Fruit fly (Drosophila melanogaster) whole organism, embryonic: Measurements from ENCODE around the gene CG34434.

Source experiments
- CG10321 ChIP-seq: fragments of 200-800 bp; sonication (Bioruptor generic); IDR thresholded peaks from 2 replicates; pipeline ENCODE4 v1.3.6; 2022; ENCODE audit warnings: missing biosample characterization, missing genetic modification characterization
- CG11085 ChIP-seq: fragments of 200-800 bp; sonication (Bioruptor generic); IDR thresholded peaks from 2 replicates; pipeline ENCODE4 v1.3.6; 2022; ENCODE audit warnings: missing biosample characterization, missing genetic modification characterization
- CG11093 ChIP-seq: fragments of 200-800 bp; sonication (Bioruptor generic); IDR thresholded peaks from 3 replicates; pipeline ENCODE4 v1.3.6; 2022; ENCODE audit warnings: missing biosample characterization, missing genetic modification characterization
- CG13894 ChIP-seq: fragments of 200-800 bp; sonication (Bioruptor generic); optimal IDR thresholded peaks from 3 replicates; lab custom pipeline; 2018; ENCODE audit warnings: missing biosample characterization, mild to moderate bottlenecking, missing genetic modification characterization, moderate library complexity
- CG15601 ChIP-seq: fragments of 200-800 bp; sonication (Bioruptor generic); optimal IDR thresholded peaks from 3 replicates; lab custom pipeline; 2019; ENCODE audit warnings: missing biosample characterization, mild to moderate bottlenecking, missing genetic modification characterization, moderate library complexity
- CG1602 ChIP-seq: fragments of 200-800 bp; sonication (Bioruptor generic); optimal IDR thresholded peaks from 3 replicates; lab custom pipeline; 2016; ENCODE audit warnings: missing biosample characterization, missing genetic modification characterization
- CG17186 ChIP-seq: fragments of 200-800 bp; sonication (Bioruptor generic); optimal IDR thresholded peaks from 3 replicates; lab custom pipeline; 2017; ENCODE audit warnings: missing biosample characterization, missing genetic modification reagents, missing genetic modification characterization
- CG17328 ChIP-seq: fragments of 200-800 bp; sonication (Bioruptor generic); IDR thresholded peaks from 2 replicates; pipeline ENCODE4 v1.3.6; 2022; ENCODE audit warnings: missing biosample characterization, missing genetic modification characterization
- CG2116 ChIP-seq: fragments of 200-800 bp; sonication (Bioruptor generic); optimal IDR thresholded peaks from 3 replicates; lab custom pipeline; 2018; ENCODE audit warnings: missing biosample characterization, mild to moderate bottlenecking, missing genetic modification characterization
- CG3065 ChIP-seq: fragments of 200-800 bp; sonication (Bioruptor generic); optimal IDR thresholded peaks from 2 replicates; lab custom pipeline; 2016; ENCODE audit warnings: missing biosample characterization, missing genetic modification characterization
- CG3838 ChIP-seq: fragments of 200-800 bp; sonication (Bioruptor generic); optimal IDR thresholded peaks from 3 replicates; lab custom pipeline; 2016; ENCODE audit warnings: missing biosample characterization, missing genetic modification characterization
- CG6254 ChIP-seq: fragments of 200-800 bp; sonication (Bioruptor generic); optimal IDR thresholded peaks from 3 replicates; lab custom pipeline; 2017; ENCODE audit warnings: mild to moderate bottlenecking, missing biosample characterization, missing genetic modification reagents, missing genetic modification characterization
- CG6654 ChIP-seq: fragments of 200-800 bp; sonication (Bioruptor generic); optimal IDR thresholded peaks from 2 replicates; lab custom pipeline; 2017; ENCODE audit warnings: missing biosample characterization, mild to moderate bottlenecking, missing genetic modification characterization
- CG6689 ChIP-seq: fragments of 200-800 bp; sonication (Bioruptor generic); IDR thresholded peaks from 2 replicates; pipeline ENCODE4 v1.3.6; 2022; ENCODE audit warnings: missing biosample characterization, missing genetic modification characterization
- CG9932 ChIP-seq: fragments of 200-800 bp; sonication (Bioruptor generic); IDR thresholded peaks from 2 replicates; pipeline ENCODE4 v1.3.6; 2022; ENCODE audit warnings: missing biosample characterization, missing genetic modification characterization
- CrebB ChIP-seq: fragments of 200-800 bp; sonication (Bioruptor generic); optimal IDR thresholded peaks from 3 replicates; lab custom pipeline; 2018; ENCODE audit warnings: missing biosample characterization, mild to moderate bottlenecking, missing genetic modification characterization
- Doc3 ChIP-seq: fragments of 200-800 bp; sonication (Bioruptor generic); IDR thresholded peaks from 3 replicates; pipeline ENCODE4 v1.3.6; 2022; ENCODE audit warnings: missing biosample characterization, missing genetic modification characterization; ENCODE audit not compliant: partially characterized antibody
- Hmx ChIP-seq: fragments of 200-800 bp; sonication (Bioruptor generic); optimal IDR thresholded peaks from 2 replicates; lab custom pipeline; 2016; ENCODE audit warnings: missing biosample characterization, missing genetic modification characterization
- Mad ChIP-seq: fragments of 200-800 bp; sonication (Bioruptor generic); optimal IDR thresholded peaks from 2 replicates; lab custom pipeline; 2016; ENCODE audit warnings: missing biosample characterization, missing genetic modification characterization
- NK7.1 ChIP-seq: fragments of 200-800 bp; sonication (Bioruptor generic); optimal IDR thresholded peaks from 3 replicates; lab custom pipeline; 2016; ENCODE audit warnings: missing biosample characterization, missing genetic modification characterization
- Neu2 ChIP-seq: fragments of 200-800 bp; sonication (Bioruptor generic); optimal IDR thresholded peaks from 3 replicates; lab custom pipeline; 2016; ENCODE audit warnings: missing biosample characterization, missing genetic modification characterization, borderline replicate concordance
- Nf-YB ChIP-seq: fragments of 200-800 bp; sonication (Bioruptor generic); optimal IDR thresholded peaks from 3 replicates; lab custom pipeline; 2019; ENCODE audit warnings: missing biosample characterization, mild to moderate bottlenecking, missing genetic modification characterization, moderate library complexity
- Rx ChIP-seq: fragments of 200-800 bp; sonication (Bioruptor generic); IDR thresholded peaks from 2 replicates; pipeline ENCODE4 v1.3.6; 2022; ENCODE audit warnings: missing biosample characterization, missing genetic modification characterization
- Side ChIP-seq: fragments of 200-800 bp; sonication (Bioruptor generic); optimal IDR thresholded peaks from 2 replicates; lab custom pipeline; 2016; ENCODE audit warnings: missing biosample characterization, missing genetic modification characterization
- Sry-β ChIP-seq: fragments of 200-800 bp; sonication (Bioruptor generic); optimal IDR thresholded peaks from 2 replicates; lab custom pipeline; 2018; ENCODE audit warnings: missing biosample characterization, mild to moderate bottlenecking, missing genetic modification characterization, moderate library complexity
- Tbp ChIP-seq: fragments of >200 bp; optimal IDR thresholded peaks from 2 replicates; lab custom pipeline; 2018; ENCODE audit warnings: missing biosample characterization, missing genetic modification characterization
- Xrp1 ChIP-seq: fragments of 200-800 bp; sonication (Bioruptor generic); IDR thresholded peaks from 2 replicates; pipeline ENCODE4 v1.3.6; 2022; ENCODE audit warnings: missing biosample characterization, missing genetic modification characterization
- al ChIP-seq: fragments of 200-800 bp; sonication (Bioruptor generic); IDR thresholded peaks from 2 replicates; pipeline ENCODE4 v1.3.6; 2022; ENCODE audit warnings: missing biosample characterization, missing genetic modification characterization
- bsh ChIP-seq, 2 experiments: fragments of 200-800 bp; sonication (Bioruptor generic); optimal IDR thresholded peaks; 2 replicates each; lab custom pipeline; 2017 to 2018; ENCODE audit warnings: mild to moderate bottlenecking in 2 of 2, missing biosample characterization in 2 of 2, missing genetic modification characterization in 2 of 2, moderate library complexity in 1 of 2
- cg ChIP-seq: fragments of 200-800 bp; sonication (Bioruptor generic); optimal IDR thresholded peaks from 3 replicates; lab custom pipeline; 2019; ENCODE audit warnings: missing biosample characterization, mild to moderate bottlenecking, missing genetic modification characterization, moderate library complexity
- crc ChIP-seq: fragments of 200-800 bp; sonication (Bioruptor generic); optimal IDR thresholded peaks from 2 replicates; lab custom pipeline; 2016; ENCODE audit warnings: missing biosample characterization, missing genetic modification characterization
- crol ChIP-seq: fragments of 200-800 bp; sonication (Bioruptor generic); IDR thresholded peaks from 2 replicates; pipeline ENCODE4 v1.3.6; 2022; ENCODE audit warnings: missing biosample characterization, missing genetic modification characterization
- dan ChIP-seq: fragments of 200-800 bp; sonication (Bioruptor generic); IDR thresholded peaks from 2 replicates; pipeline ENCODE4 v1.3.6; 2022; ENCODE audit warnings: missing biosample characterization, missing genetic modification characterization
- dysf ChIP-seq: fragments of 200-800 bp; sonication (Bioruptor generic); IDR thresholded peaks from 3 replicates; pipeline ENCODE4 v1.3.6; 2022; ENCODE audit warnings: missing biosample characterization, missing genetic modification characterization
- fd64A ChIP-seq: fragments of 200-800 bp; sonication (Bioruptor generic); optimal IDR thresholded peaks from 3 replicates; lab custom pipeline; 2018; ENCODE audit warnings: missing biosample characterization, mild to moderate bottlenecking, missing genetic modification characterization
- ftz-f1 ChIP-seq: fragments of 200-800 bp; sonication (Bioruptor generic); optimal IDR thresholded peaks from 2 replicates; lab custom pipeline; 2016; ENCODE audit warnings: missing biosample characterization, missing genetic modification characterization
- ind ChIP-seq: fragments of 200-800 bp; sonication (Bioruptor generic); optimal IDR thresholded peaks from 3 replicates; lab custom pipeline; 2016; ENCODE audit warnings: missing biosample characterization, missing genetic modification characterization
- insv ChIP-seq, 2 experiments: fragments of 200-800 bp; sonication (Bioruptor generic); optimal IDR thresholded peaks; 3 replicates each; lab custom pipeline; 2016 to 2018; ENCODE audit warnings: missing biosample characterization in 2 of 2, missing genetic modification characterization in 2 of 2
- jing ChIP-seq: fragments of 200-800 bp; sonication (Bioruptor generic); optimal IDR thresholded peaks from 2 replicates; lab custom pipeline; 2018; ENCODE audit warnings: missing biosample characterization, mild to moderate bottlenecking, missing genetic modification characterization
- klu ChIP-seq: fragments of 200-800 bp; sonication (Bioruptor generic); IDR thresholded peaks from 2 replicates; pipeline ENCODE4 v1.3.6; 2022; ENCODE audit warnings: missing biosample characterization, missing genetic modification characterization
- lilli ChIP-seq: fragments of 200-800 bp; sonication (Bioruptor generic); optimal IDR thresholded peaks from 3 replicates; lab custom pipeline; 2016; ENCODE audit warnings: missing biosample characterization, missing genetic modification characterization
- oc ChIP-seq: fragments of 200-800 bp; sonication (Bioruptor generic); optimal IDR thresholded peaks from 2 replicates; lab custom pipeline; 2018; ENCODE audit warnings: missing biosample characterization, mild to moderate bottlenecking, missing genetic modification characterization, moderate library complexity
- org-1 ChIP-seq: fragments of 200-800 bp; sonication (Bioruptor generic); optimal IDR thresholded peaks from 2 replicates; lab custom pipeline; 2017; ENCODE audit warnings: missing biosample characterization, missing genetic modification characterization
- pita ChIP-seq: fragments of 200-800 bp; sonication (Bioruptor generic); optimal IDR thresholded peaks from 2 replicates; lab custom pipeline; 2017; ENCODE audit warnings: missing biosample characterization, mild to moderate bottlenecking, missing genetic modification characterization
- pum ChIP-seq: fragments of 200-800 bp; sonication (Bioruptor generic); optimal IDR thresholded peaks from 2 replicates; lab custom pipeline; 2016; ENCODE audit warnings: missing biosample characterization, missing genetic modification characterization
- ranshi ChIP-seq: fragments of 200-800 bp; sonication (Bioruptor generic); IDR thresholded peaks from 2 replicates; pipeline ENCODE4 v1.3.6; 2022; ENCODE audit warnings: missing biosample characterization, missing genetic modification characterization
- row ChIP-seq: fragments of 200-800 bp; sonication (Bioruptor generic); IDR thresholded peaks from 3 replicates; pipeline ENCODE4 v1.3.6; 2022; ENCODE audit warnings: missing biosample characterization, missing genetic modification characterization
- sens-2 ChIP-seq: fragments of 200-800 bp; sonication (Bioruptor generic); IDR thresholded peaks from 2 replicates; pipeline ENCODE4 v1.3.6; 2022; ENCODE audit warnings: missing biosample characterization, missing genetic modification characterization
- so ChIP-seq: fragments of 200-800 bp; sonication (Bioruptor generic); IDR thresholded peaks from 3 replicates; pipeline ENCODE4 v1.3.6; 2022; ENCODE audit warnings: missing biosample characterization, missing genetic modification characterization
- tgo ChIP-seq: fragments of 200-800 bp; sonication (Bioruptor generic); IDR thresholded peaks from 3 replicates; pipeline ENCODE4 v1.3.6; 2022; ENCODE audit warnings: missing biosample characterization, missing genetic modification characterization
- tio ChIP-seq: fragments of 200-800 bp; sonication (Bioruptor generic); optimal IDR thresholded peaks from 2 replicates; lab custom pipeline; 2017; ENCODE audit warnings: missing biosample characterization, missing genetic modification characterization, inconsistent platforms
- ttk ChIP-seq: fragments of 200-800 bp; sonication (Bioruptor generic); IDR thresholded peaks from 2 replicates; pipeline ENCODE4 v2.1.2; 2022; ENCODE audit warnings: missing biosample characterization, missing genetic modification characterization

CG34434 gene

DNA sequence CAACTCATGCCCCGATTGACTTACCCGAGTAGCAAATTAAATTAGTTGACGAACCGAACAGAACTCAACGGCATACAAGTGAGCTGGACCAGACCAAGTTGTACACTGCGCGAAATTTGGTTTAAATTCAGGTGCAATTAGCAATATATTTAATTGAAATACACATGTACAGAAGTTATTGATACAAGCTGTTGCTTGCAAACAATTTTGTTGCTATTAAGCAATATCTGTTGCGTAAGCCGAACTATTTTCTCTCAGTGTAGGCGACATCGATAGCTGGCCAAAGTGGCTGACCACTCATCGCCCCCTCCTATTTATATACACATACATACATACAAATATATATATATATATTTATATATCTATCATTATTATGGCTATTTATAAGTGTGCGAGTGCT, 12.0 kb downstream of the CG34434 start (continued):
- peak; percentile 1 for TF ChIP-seq Nf-YB
- TF ChIP-seq CG6254 = no peak
- no peak for TF ChIP-seq CG6654 (GFP tag; lab: Kevin White, UChicago)
- no peak for TF ChIP-seq pum (GFP tag; lab: Kevin White, UChicago)
- no peak for TF ChIP-seq CG3838 (GFP tag; lab: Kevin White, UChicago)
- TF ChIP-seq tgo (GFP tag; lab: Robert Waterston, UW) = peak; percentile 26; the same call in 1 of the 3 replicates
- TF ChIP-seq sens-2 (GFP tag; lab: Robert Waterston, UW) = 0 out of 2 replicates have a peak, but pooled peaks have one; percentile 11
- no peak for TF ChIP-seq pita (GFP tag; lab: Kevin White, UChicago)
- no peak for TF ChIP-seq fd64A (GFP tag; lab: Kevin White, UChicago)
- TF ChIP-seq ranshi (GFP tag; lab: Robert Waterston, UW) = peak; percentile 39; the same call in 1 of the 2 replicates
- TF ChIP-seq row (GFP tag; lab: Robert Waterston, UW) = peak; percentile 62
- no peak for TF ChIP-seq Hmx
- TF ChIP-seq insv (GFP tag; optimal IDR thresholded peaks at IDR 0.05; lab: Kevin White, UChicago) = no peak
- no peak for TF ChIP-seq ftz-f1 (GFP tag; lab: Kevin White, UChicago)
- TF ChIP-seq CG9932 (GFP tag; lab: Robert Waterston, UW) = peak; percentile 42
- no peak for TF ChIP-seq Doc3 (GFP tag; lab: Robert Waterston, UW)
- TF ChIP-seq CG11085 (GFP tag; lab: Robert Waterston, UW) = no peak
- no peak for TF ChIP-seq Side (GFP tag; lab: Kevin White, UChicago)
- TF ChIP-seq CG17186 (GFP tag; lab: Kevin White, UChicago) = no peak
- TF ChIP-seq ttk = peak; percentile 31; the same call in 1 of the 2 replicates
- peak; percentile 56; the same call in 1 of the 2 replicates for TF ChIP-seq CG17328
- peak; percentile 47 for TF ChIP-seq CG6689 (GFP tag; lab: Robert Waterston, UW)
- peak; percentile 50; the same call in 1 of the 2 replicates for TF ChIP-seq al (GFP tag; lab: Robert Waterston, UW)
- no peak for TF ChIP-seq Rx
- TF ChIP-seq crol = no peak
- no peak for TF ChIP-seq CrebB (tag; lab: Kevin White, UChicago)
- TF ChIP-seq jing (GFP tag; lab: Kevin White, UChicago) = no peak
- TF ChIP-seq CG11093 (GFP tag; lab: Robert Waterston, UW) = no peak
- peak; percentile 32 for TF ChIP-seq ind (GFP tag; lab: Kevin White, UChicago)
- TF ChIP-seq Xrp1 = peak; percentile 62; the same call in 1 of the 2 replicates
- no peak for TF ChIP-seq cg
- no peak for TF ChIP-seq org-1 (GFP tag; lab: Kevin White, UChicago)
- no peak for TF ChIP-seq CG13894 (tag; lab: Kevin White, UChicago)
- TF ChIP-seq Sry-β (GFP tag; lab: Kevin White, UChicago) = no peak
- TF ChIP-seq Tbp (GFP tag; lab: Kevin White, UChicago) = no peak
- TF ChIP-seq CG1602 (GFP tag; lab: Kevin White, UChicago) = no peak
- peak; percentile 44; the same call in 1 of the 3 replicates for TF ChIP-seq dysf (GFP tag; lab: Robert Waterston, UW)
- TF ChIP-seq so (GFP tag; lab: Robert Waterston, UW) = no peak
- TF ChIP-seq oc (tag; lab: Kevin White, UChicago) = no peak
- TF ChIP-seq lilli (GFP tag; lab: Kevin White, UChicago) = no peak
- no peak for TF ChIP-seq CG15601 (tag; lab: Kevin White, UChicago)
- TF ChIP-seq tio (GFP tag; lab: Kevin White, UChicago) = no peak
- TF ChIP-seq dan = 0 out of 2 replicates have a peak, but pooled peaks have one; percentile 17
- TF ChIP-seq crc (GFP tag; lab: Kevin White, UChicago) = no peak
- no peak for TF ChIP-seq klu (GFP tag; lab: Robert Waterston, UW)
- TF ChIP-seq bsh (GFP tag; optimal IDR thresholded peaks at IDR 0.05; lab: Kevin White, UChicago) = peak in 1 of 2 experiments; percentile 46
- TF ChIP-seq NK7.1 (GFP tag; lab: Kevin White, UChicago) = no peak
- TF ChIP-seq CG10321 (GFP tag; lab: Robert Waterston, UW) = no peak
- TF ChIP-seq Mad = no peak
- TF ChIP-seq CG2116 = no peak
- TF ChIP-seq Neu2 (GFP tag; lab: Kevin White, UChicago) = no peak
- TF ChIP-seq CG3065 = no peak
